Worm (Caenorhabditis elegans): ENCODE data around the gene fbxb-20.
"Not testable (repeated sequence)": the region's sequence is repeated elsewhere in the genome, so short reads cannot be mapped to it uniquely, and the experiment has no call there.

DNA sequence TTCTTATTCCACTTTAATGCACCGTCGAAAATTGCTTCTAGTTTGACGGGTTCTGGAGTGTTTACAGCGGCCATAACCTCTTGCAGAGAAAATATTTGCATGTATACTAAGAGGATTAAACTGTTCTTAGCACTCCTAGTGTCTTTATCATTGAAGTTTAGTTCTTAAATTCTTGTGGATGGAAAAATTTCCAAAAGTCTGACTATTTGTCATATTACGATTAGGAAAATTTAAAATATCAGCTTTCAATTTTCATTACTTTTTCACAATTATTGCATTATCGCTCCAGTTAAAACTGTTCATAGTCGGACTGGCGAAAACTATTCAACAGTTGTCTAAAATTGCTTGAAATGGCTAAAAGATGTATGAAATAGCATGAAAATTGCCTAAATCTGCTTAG, 10.5 kb upstream of the fbxb-20 start, which contains the start of gene ZC204.13:
- TF ChIP-seq nhr-237 (tag; optimal IDR thresholded peaks at IDR 0.05); nhr-43 (tag; optimal IDR thresholded peaks at IDR 0.05; ENCODE audit: poor library complexity, severe bottlenecking); nfya-1 (tag; optimal IDR thresholded peaks at IDR 0.05; ENCODE audit: insufficient read depth): not testable (repeated sequence)

All from whole organism, L3 larva.